Worm (Caenorhabditis elegans) whole organism, midembryonic: ENCODE data around the gene ZK856.6.

Source experiments
- flt-1 ChIP-seq: fragments of 200-800 bp; sonication (Bioruptor generic); IDR thresholded peaks from 2 replicates; pipeline ENCODE4 v1.3.6; 2022; ENCODE audit warnings: missing genetic modification characterization, missing compliant biosample characterization
- med-1 ChIP-seq: sonication (generic microtip); optimal IDR thresholded peaks from 2 replicates; lab custom pipeline; 2017; ENCODE audit warnings: missing genetic modification characterization, mild to moderate bottlenecking, missing compliant biosample characterization, antibody characterized with exemption, missing genetic modification reagents; ENCODE audit not compliant: insufficient read depth
- ztf-23 ChIP-seq: fragments of 200-800 bp; sonication (Bioruptor generic); IDR thresholded peaks from 2 replicates; pipeline ENCODE4 v1.3.6; 2022; ENCODE audit warnings: missing genetic modification reagents, missing genetic modification characterization, missing compliant biosample characterization
- ztf-29 ChIP-seq: fragments of 200-800 bp; sonication (Bioruptor generic); IDR thresholded peaks from 2 replicates; pipeline ENCODE4 v1.3.6; 2022; ENCODE audit warnings: missing genetic modification reagents, missing genetic modification characterization, missing compliant biosample characterization

- TF ChIP-seq flt-1 (no peak), ztf-29 (GFP tag; lab: Robert Waterston, UW) (no peak), ztf-23 (GFP tag; lab: Robert Waterston, UW) (no peak), med-1 (GFP tag; lab: Kevin White, UChicago) (no peak)
These were observed 38.5 kb upstream of the ZK856.6 start for ce11 chrV:10159972-10160371.
